Fruit fly (Drosophila melanogaster): ENCODE measurements around the gene LysP.
A peak's percentile ranks its signal among the peaks of the same experiment; 100 is the strongest.

LysP gene

dm6 chr3L:1202588-1203195 is 15.8 kb downstream of the LysP start, which contains the start of gene meep:
TSS of gene meep (minus strand) at chr3L:1203036.
- no peak for TF ChIP-seq psq (optimal IDR thresholded peaks at IDR 0.05)
- no peak for TF ChIP-seq EcR (GFP tag; optimal IDR thresholded peaks at IDR 0.05)
- TF ChIP-seq CG8478 (optimal IDR thresholded peaks at IDR 0.05) = no peak
- TF ChIP-seq pan (optimal IDR thresholded peaks at IDR 0.05) = no peak
- TF ChIP-seq Dll (optimal IDR thresholded peaks at IDR 0.05) = no peak
- no peak for TF ChIP-seq usp (GFP tag; optimal IDR thresholded peaks at IDR 0.05)

dm6 chr3L:1200357-1201051 is 18.0 kb downstream of the LysP start, which contains the start of gene mwh:
TSS of gene mwh (plus strand) at chr3L:1200786.
- TF ChIP-seq usp (GFP tag; optimal IDR thresholded peaks at IDR 0.05) (no peak), CG8478 (optimal IDR thresholded peaks at IDR 0.05) (no peak), pan (optimal IDR thresholded peaks at IDR 0.05) (no peak), Dll (optimal IDR thresholded peaks at IDR 0.05) (no peak)

dm6 chr3L:1195868-1196552 is 22.5 kb downstream of the LysP start, which contains the start of gene Aplip1:
TSS of gene Aplip1 (plus strand) at chr3L:1196317.
- TF ChIP-seq CG8478 (optimal IDR thresholded peaks at IDR 0.05) (no peak), pan (optimal IDR thresholded peaks at IDR 0.05) (no peak), EcR (GFP tag; optimal IDR thresholded peaks at IDR 0.05) (no peak), psq (optimal IDR thresholded peaks at IDR 0.05) (no peak), usp (GFP tag; optimal IDR thresholded peaks at IDR 0.05) (no peak), Dll (optimal IDR thresholded peaks at IDR 0.05) (no peak)

dm6 chr3L:1195202-1195601 is 23.3 kb downstream of the LysP start, which contains the start of gene LysX:
TSS of gene LysX (minus strand) at chr3L:1195302.
- TF ChIP-seq pan (optimal IDR thresholded peaks at IDR 0.05) = no peak
- no peak for TF ChIP-seq usp (GFP tag; optimal IDR thresholded peaks at IDR 0.05)
- TF ChIP-seq psq (optimal IDR thresholded peaks at IDR 0.05) = no peak
- no peak for TF ChIP-seq EcR (GFP tag; optimal IDR thresholded peaks at IDR 0.05)
- no peak for TF ChIP-seq CG8478 (optimal IDR thresholded peaks at IDR 0.05)

- TF ChIP-seq pan (optimal IDR thresholded peaks at IDR 0.05) (no peak), psq (optimal IDR thresholded peaks at IDR 0.05) (no peak), CG8478 (optimal IDR thresholded peaks at IDR 0.05) (no peak), usp (GFP tag; optimal IDR thresholded peaks at IDR 0.05) (no peak), EcR (GFP tag; optimal IDR thresholded peaks at IDR 0.05) (no peak), Dll (optimal IDR thresholded peaks at IDR 0.05) (no peak)
Observed at dm6 chr3L:1193123-1193844, 25.2 kb downstream of the LysP start, which contains the start of gene Trhn. TSS of gene Trhn (minus strand) at chr3L:1193173.

dm6 chr3L:1188936-1189659 is 29.4 kb downstream of the LysP start, which contains the start of gene CG13912:
TSS of gene CG13912 (plus strand) at chr3L:1189588.
- TF ChIP-seq EcR (GFP tag; optimal IDR thresholded peaks at IDR 0.05) (no peak), psq (optimal IDR thresholded peaks at IDR 0.05) (no peak), usp (GFP tag; optimal IDR thresholded peaks at IDR 0.05) (no peak), pan (optimal IDR thresholded peaks at IDR 0.05) (no peak), Dll (optimal IDR thresholded peaks at IDR 0.05) (no peak), CG8478 (optimal IDR thresholded peaks at IDR 0.05) (no peak)

- TF ChIP-seq pan (optimal IDR thresholded peaks at IDR 0.05) = no peak
Observed at dm6 chr3L:1183467-1183866, 35.0 kb downstream of the LysP start.

- TF ChIP-seq pan (optimal IDR thresholded peaks at IDR 0.05) (no peak), EcR (GFP tag; optimal IDR thresholded peaks at IDR 0.05) (no peak), usp (GFP tag; optimal IDR thresholded peaks at IDR 0.05) (no peak), CG8478 (optimal IDR thresholded peaks at IDR 0.05) (peak; percentile 75), psq (optimal IDR thresholded peaks at IDR 0.05) (no peak), Dll (optimal IDR thresholded peaks at IDR 0.05) (peak; percentile 83)
Observed at dm6 chr3L:1178115-1178583, 40.3 kb downstream of the LysP start.

- TF ChIP-seq Dll (optimal IDR thresholded peaks at IDR 0.05) = peak; percentile 47
- TF ChIP-seq usp (GFP tag; optimal IDR thresholded peaks at IDR 0.05) = no peak
Observed at dm6 chr3L:1177085-1177484, 41.4 kb downstream of the LysP start, which contains the start of gene bab2. TSS of gene bab2 (minus strand) at chr3L:1177276.

- TF ChIP-seq psq (optimal IDR thresholded peaks at IDR 0.05) = no peak
- no peak for TF ChIP-seq CG8478 (optimal IDR thresholded peaks at IDR 0.05)
- TF ChIP-seq usp (GFP tag; optimal IDR thresholded peaks at IDR 0.05) = no peak
- TF ChIP-seq pan (optimal IDR thresholded peaks at IDR 0.05) = no peak
- no peak for TF ChIP-seq Dll (optimal IDR thresholded peaks at IDR 0.05)
- TF ChIP-seq EcR (GFP tag; optimal IDR thresholded peaks at IDR 0.05) = no peak
Observed at dm6 chr3L:1176515-1176914, 42.0 kb downstream of the LysP start.

dm6 chr3L:1172858-1173257 is 45.6 kb downstream of the LysP start:
- TF ChIP-seq Dll (optimal IDR thresholded peaks at IDR 0.05) (no peak), psq (optimal IDR thresholded peaks at IDR 0.05) (no peak), CG8478 (optimal IDR thresholded peaks at IDR 0.05) (no peak), pan (optimal IDR thresholded peaks at IDR 0.05) (no peak), usp (GFP tag; optimal IDR thresholded peaks at IDR 0.05) (no peak), EcR (GFP tag; optimal IDR thresholded peaks at IDR 0.05) (no peak)
